Fruit fly (Drosophila melanogaster) whole organism, embryonic: ENCODE measurements around the gene CG8289.

ENCODE experiments used
- ATbp ChIP-seq: fragments of 200-800 bp; sonication (Bioruptor generic); optimal IDR thresholded peaks from 2 replicates; lab custom pipeline; 2017; ENCODE audit warnings: missing biosample characterization, mild to moderate bottlenecking, missing genetic modification characterization, missing genetic modification reagents
- Abd-B ChIP-seq: fragments of 200-800 bp; sonication (Bioruptor generic); optimal IDR thresholded peaks from 2 replicates; lab custom pipeline; 2018; ENCODE audit warnings: missing biosample characterization, mild to moderate bottlenecking, missing genetic modification characterization, moderate library complexity
- Adf1 ChIP-seq: fragments of 200-800 bp; sonication (Bioruptor generic); IDR thresholded peaks from 2 replicates; pipeline ENCODE4 v1.3.6; 2022; ENCODE audit warnings: missing biosample characterization, missing genetic modification characterization
- Atf3 ChIP-seq: fragments of 200-800 bp; sonication (Bioruptor generic); optimal IDR thresholded peaks from 3 replicates; lab custom pipeline; 2016; ENCODE audit warnings: missing biosample characterization, missing genetic modification characterization
- B-H1 ChIP-seq: fragments of 200-800 bp; sonication (Bioruptor generic); IDR thresholded peaks from 3 replicates; pipeline ENCODE4 v1.3.6; 2022; ENCODE audit warnings: missing biosample characterization, missing genetic modification characterization
- CG15011 ChIP-seq: fragments of 200-800 bp; sonication (Bioruptor generic); optimal IDR thresholded peaks from 3 replicates; lab custom pipeline; 2018; ENCODE audit warnings: missing biosample characterization, mild to moderate bottlenecking, missing genetic modification characterization
- CG15073 ChIP-seq: fragments of 200-800 bp; sonication (Bioruptor generic); optimal IDR thresholded peaks from 2 replicates; lab custom pipeline; 2016; ENCODE audit warnings: missing biosample characterization, missing genetic modification characterization
- CG15601 ChIP-seq: fragments of 200-800 bp; sonication (Bioruptor generic); optimal IDR thresholded peaks from 3 replicates; lab custom pipeline; 2019; ENCODE audit warnings: missing biosample characterization, mild to moderate bottlenecking, missing genetic modification characterization, moderate library complexity
- CG31224 ChIP-seq: fragments of 200-800 bp; sonication (Bioruptor generic); IDR thresholded peaks from 2 replicates; pipeline ENCODE4 v1.3.6; 2022; ENCODE audit warnings: missing biosample characterization, missing genetic modification characterization
- CG31441 ChIP-seq: fragments of 200-800 bp; sonication (Bioruptor generic); IDR thresholded peaks from 2 replicates; pipeline ENCODE4 v1.3.6; 2022; ENCODE audit warnings: missing biosample characterization, missing genetic modification characterization
- CG32767 ChIP-seq: fragments of 200-800 bp; sonication (Bioruptor generic); IDR thresholded peaks from 2 replicates; pipeline ENCODE4 v1.3.6; 2022; ENCODE audit warnings: missing biosample characterization, missing genetic modification characterization
- CG3726 ChIP-seq: fragments of 200-800 bp; sonication (Bioruptor generic); IDR thresholded peaks from 3 replicates; pipeline ENCODE4, ENCODE4 v1.3.6; 2022; ENCODE audit warnings: missing biosample characterization, missing genetic modification characterization
- CG4282 ChIP-seq: fragments of 200-800 bp; sonication (Bioruptor generic); optimal IDR thresholded peaks from 2 replicates; lab custom pipeline; 2016; ENCODE audit warnings: missing biosample characterization, missing genetic modification characterization
- CG6813 ChIP-seq: fragments of 200-800 bp; sonication (Bioruptor generic); optimal IDR thresholded peaks from 2 replicates; lab custom pipeline; 2017; ENCODE audit warnings: missing biosample characterization, missing genetic modification characterization, mild to moderate bottlenecking, moderate library complexity, missing genetic modification reagents
- CG6854 ChIP-seq: fragments of 200-800 bp; sonication (Bioruptor generic); optimal IDR thresholded peaks from 3 replicates; lab custom pipeline; 2017; ENCODE audit warnings: missing biosample characterization, mild to moderate bottlenecking, missing genetic modification characterization
- CG8089 ChIP-seq: fragments of 200-800 bp; sonication (Bioruptor generic); optimal IDR thresholded peaks from 3 replicates; lab custom pipeline; 2016; ENCODE audit warnings: missing biosample characterization, missing genetic modification characterization
- CG8281 ChIP-seq: fragments of 200-800 bp; sonication (Bioruptor generic); optimal IDR thresholded peaks from 2 replicates; lab custom pipeline; 2018; ENCODE audit warnings: missing biosample characterization, mild to moderate bottlenecking, missing genetic modification characterization, moderate library complexity
- CG8388 ChIP-seq: fragments of 200-800 bp; sonication (Bioruptor generic); optimal IDR thresholded peaks from 2 replicates; lab custom pipeline; 2019; ENCODE audit warnings: missing biosample characterization, mild to moderate bottlenecking, missing genetic modification characterization, moderate library complexity
- CG8924 ChIP-seq: fragments of 200-800 bp; optimal IDR thresholded peaks from 3 replicates; lab custom pipeline; 2019; ENCODE audit warnings: missing biosample characterization, mild to moderate bottlenecking, missing genetic modification characterization, moderate library complexity
- CG8944 ChIP-seq: fragments of 200-800 bp; sonication (Bioruptor generic); optimal IDR thresholded peaks from 3 replicates; lab custom pipeline; 2016; ENCODE audit warnings: missing biosample characterization, missing genetic modification characterization
- CG9932 ChIP-seq: fragments of 200-800 bp; sonication (Bioruptor generic); IDR thresholded peaks from 2 replicates; pipeline ENCODE4 v1.3.6; 2022; ENCODE audit warnings: missing biosample characterization, missing genetic modification characterization
- Hsf ChIP-seq: fragments of 200-800 bp; sonication (Bioruptor generic); optimal IDR thresholded peaks from 3 replicates; lab custom pipeline; 2016; ENCODE audit warnings: missing biosample characterization, missing genetic modification characterization
- Mad ChIP-seq: fragments of 200-800 bp; sonication (Bioruptor generic); optimal IDR thresholded peaks from 2 replicates; lab custom pipeline; 2016; ENCODE audit warnings: missing biosample characterization, missing genetic modification characterization
- Neu2 ChIP-seq: fragments of 200-800 bp; sonication (Bioruptor generic); optimal IDR thresholded peaks from 3 replicates; lab custom pipeline; 2016; ENCODE audit warnings: missing biosample characterization, missing genetic modification characterization, borderline replicate concordance
- NfI ChIP-seq: fragments of 200-800 bp; sonication (Bioruptor generic); optimal IDR thresholded peaks from 3 replicates; lab custom pipeline; 2018; ENCODE audit warnings: missing biosample characterization, mild to moderate bottlenecking, missing genetic modification characterization, moderate library complexity
- Oli ChIP-seq: fragments of 200-800 bp; sonication (Bioruptor generic); optimal IDR thresholded peaks from 2 replicates; lab custom pipeline; 2018; ENCODE audit warnings: missing biosample characterization, mild to moderate bottlenecking, missing genetic modification characterization, moderate library complexity
- TFAM ChIP-seq: fragments of 200-800 bp; sonication (Bioruptor generic); optimal IDR thresholded peaks from 2 replicates; lab custom pipeline; 2017; ENCODE audit warnings: missing biosample characterization, missing genetic modification characterization, inconsistent platforms
- Tbp ChIP-seq: fragments of >200 bp; optimal IDR thresholded peaks from 2 replicates; lab custom pipeline; 2018; ENCODE audit warnings: missing biosample characterization, missing genetic modification characterization
- Xrp1 ChIP-seq: fragments of 200-800 bp; sonication (Bioruptor generic); IDR thresholded peaks from 2 replicates; pipeline ENCODE4 v1.3.6; 2022; ENCODE audit warnings: missing biosample characterization, missing genetic modification characterization
- al ChIP-seq: fragments of 200-800 bp; sonication (Bioruptor generic); IDR thresholded peaks from 2 replicates; pipeline ENCODE4 v1.3.6; 2022; ENCODE audit warnings: missing biosample characterization, missing genetic modification characterization
- amos ChIP-seq: fragments of 200-800 bp; sonication (Bioruptor generic); IDR thresholded peaks from 2 replicates; pipeline ENCODE4 v1.3.6; 2022; ENCODE audit warnings: missing biosample characterization, missing genetic modification characterization; ENCODE audit not compliant: partially characterized antibody
- ara ChIP-seq: fragments of 200-800 bp; sonication (Bioruptor generic); IDR thresholded peaks from 2 replicates; pipeline ENCODE4 v1.3.6; 2022; ENCODE audit warnings: missing biosample characterization, missing genetic modification characterization
- bcd ChIP-seq: fragments of 200-800 bp; sonication (Bioruptor generic); optimal IDR thresholded peaks from 2 replicates; lab custom pipeline; 2017; ENCODE audit warnings: missing biosample characterization, mild to moderate bottlenecking, missing genetic modification characterization
- crp ChIP-seq, 2 experiments: fragments of 200-800 bp; sonication (Bioruptor generic); optimal IDR thresholded peaks; 2 replicates in 1 of 2; 3 replicates in 1 of 2; lab custom pipeline; 2017; ENCODE audit warnings: missing biosample characterization in 2 of 2, missing genetic modification characterization in 2 of 2, mild to moderate bottlenecking in 1 of 2, moderate library complexity in 1 of 2
- dmrt11E ChIP-seq: fragments of 200-800 bp; sonication (Bioruptor generic); optimal IDR thresholded peaks from 3 replicates; lab custom pipeline; 2018; ENCODE audit warnings: missing biosample characterization, mild to moderate bottlenecking, missing genetic modification characterization, moderate library complexity
- emc ChIP-seq: fragments of 200-800 bp; sonication (Bioruptor generic); optimal IDR thresholded peaks from 2 replicates; lab custom pipeline; 2016; ENCODE audit warnings: missing biosample characterization, missing genetic modification characterization
- en ChIP-seq: fragments of 200-800 bp; sonication (Bioruptor generic); optimal IDR thresholded peaks from 2 replicates; lab custom pipeline; 2016; ENCODE audit warnings: missing biosample characterization, missing genetic modification characterization
- eve ChIP-seq, 2 experiments: fragments of >200 bp; optimal IDR thresholded peaks; 2 replicates each; lab custom pipeline; 2017; ENCODE audit warnings: missing biosample characterization in 2 of 2, missing genetic modification characterization in 2 of 2
- grn ChIP-seq: fragments of 200-800 bp; sonication (Bioruptor generic); optimal IDR thresholded peaks from 3 replicates; lab custom pipeline; 2017; ENCODE audit warnings: missing biosample characterization, missing genetic modification characterization
- insv ChIP-seq, 2 experiments: fragments of 200-800 bp; sonication (Bioruptor generic); optimal IDR thresholded peaks; 3 replicates each; lab custom pipeline; 2016 to 2018; ENCODE audit warnings: missing biosample characterization in 2 of 2, missing genetic modification characterization in 2 of 2
- ken ChIP-seq: fragments of 200-800 bp; sonication (Bioruptor generic); IDR thresholded peaks from 3 replicates; pipeline ENCODE4 v1.3.6; 2022; ENCODE audit warnings: missing biosample characterization, missing genetic modification characterization
- lab ChIP-seq: fragments of 200-800 bp; sonication (Bioruptor generic); optimal IDR thresholded peaks from 3 replicates; lab custom pipeline; 2017; ENCODE audit warnings: missing biosample characterization, missing genetic modification characterization, mild to moderate bottlenecking, moderate library complexity, missing genetic modification reagents
- oc ChIP-seq: fragments of 200-800 bp; sonication (Bioruptor generic); optimal IDR thresholded peaks from 2 replicates; lab custom pipeline; 2018; ENCODE audit warnings: missing biosample characterization, mild to moderate bottlenecking, missing genetic modification characterization, moderate library complexity
- p53 ChIP-seq: fragments of 200-800 bp; sonication (Bioruptor generic); optimal IDR thresholded peaks from 2 replicates; lab custom pipeline; 2016; ENCODE audit warnings: missing biosample characterization, missing genetic modification characterization
- peb ChIP-seq: fragments of 200-800 bp; sonication (Bioruptor generic); IDR thresholded peaks from 2 replicates; pipeline ENCODE4 v1.3.6; 2022; ENCODE audit warnings: missing biosample characterization, missing genetic modification characterization
- pros ChIP-seq: fragments of 200-800 bp; sonication (Bioruptor generic); optimal IDR thresholded peaks from 3 replicates; lab custom pipeline; 2019; ENCODE audit warnings: missing biosample characterization, mild to moderate bottlenecking, missing genetic modification characterization, moderate library complexity
- run ChIP-seq: fragments of 200-800 bp; sonication (Bioruptor generic); optimal IDR thresholded peaks from 3 replicates; lab custom pipeline; 2018; ENCODE audit warnings: missing biosample characterization, mild to moderate bottlenecking, missing genetic modification characterization
- slou ChIP-seq: fragments of 200-800 bp; sonication (Bioruptor generic); optimal IDR thresholded peaks from 3 replicates; lab custom pipeline; 2016; ENCODE audit warnings: missing biosample characterization, missing genetic modification characterization
- sug ChIP-seq: fragments of 200-800 bp; optimal IDR thresholded peaks from 2 replicates; lab custom pipeline; 2019; ENCODE audit warnings: missing biosample characterization, mild to moderate bottlenecking, missing genetic modification characterization, moderate library complexity
- tap ChIP-seq: fragments of 200-800 bp; optimal IDR thresholded peaks from 3 replicates; lab custom pipeline; 2019; ENCODE audit warnings: missing biosample characterization, mild to moderate bottlenecking, missing genetic modification characterization, moderate library complexity
- tgo ChIP-seq: fragments of 200-800 bp; sonication (Bioruptor generic); IDR thresholded peaks from 3 replicates; pipeline ENCODE4 v1.3.6; 2022; ENCODE audit warnings: missing biosample characterization, missing genetic modification characterization

The CG8289 gene

dm6 chrX:17595822-17596221 lies 40.0 kb downstream of the CG8289 start (continued):
- TF ChIP-seq Mad (GFP tag; lab: Kevin White, UChicago) (peak; percentile 56), CG31224 (GFP tag; lab: Robert Waterston, UW) (peak; percentile 78), CG3726 (GFP tag; lab: Robert Waterston, UW) (peak; percentile 75; the same call in 2 of the 3 replicates), Tbp (no peak), CG31441 (GFP tag; lab: Robert Waterston, UW) (peak; percentile 77), CG15073 (GFP tag; lab: Kevin White, UChicago) (no peak), insv (GFP tag; optimal IDR thresholded peaks at IDR 0.05; lab: Kevin White, UChicago) (no peak), sug (tag; lab: Kevin White, UChicago) (peak; percentile 51), ken (GFP tag; lab: Robert Waterston, UW) (peak; percentile 53; the same call in 1 of the 3 replicates), emc (GFP tag; lab: Kevin White, UChicago) (no peak), en (no peak), CG6813 (GFP tag; lab: Kevin White, UChicago) (peak; percentile 57), Xrp1 (GFP tag; lab: Robert Waterston, UW) (peak; percentile 86), Neu2 (GFP tag; lab: Kevin White, UChicago) (no peak), CG15601 (tag; lab: Kevin White, UChicago) (peak; percentile 39), bcd (peak; percentile 77), CG4282 (GFP tag; lab: Kevin White, UChicago) (no peak), run (tag; lab: Kevin White, UChicago) (peak; percentile 19), CG9932 (peak; percentile 92), CG32767 (GFP tag; lab: Robert Waterston, UW) (peak; percentile 53; the same call in 1 of the 2 replicates), CG6854 (GFP tag; lab: Kevin White, UChicago) (peak; percentile 49), CG8388 (GFP tag; lab: Kevin White, UChicago) (peak; percentile 54), tgo (GFP tag; lab: Robert Waterston, UW) (peak; percentile 83), crp (GFP tag; optimal IDR thresholded peaks at IDR 0.05; lab: Kevin White, UChicago) (no peak), dmrt11E (tag; lab: Kevin White, UChicago) (peak; percentile 27), peb (GFP tag; lab: Robert Waterston, UW) (peak; percentile 45; the same call in 1 of the 2 replicates), Oli (tag; lab: Kevin White, UChicago) (peak; percentile 75), slou (peak; percentile 50), NfI (GFP tag; lab: Kevin White, UChicago) (peak; percentile 74), Adf1 (GFP tag; lab: Robert Waterston, UW) (peak; percentile 63), CG8281 (peak; percentile 24), Atf3 (GFP tag; lab: Kevin White, UChicago) (no peak), CG8924 (tag; lab: Kevin White, UChicago) (peak; percentile 72), CG8089 (GFP tag; lab: Kevin White, UChicago) (no peak), ATbp (GFP tag; lab: Kevin White, UChicago) (peak; percentile 52), tap (tag; lab: Kevin White, UChicago) (peak; percentile 59), ara (GFP tag; lab: Robert Waterston, UW) (peak; percentile 75), oc (peak; percentile 56), grn (GFP tag; lab: Kevin White, UChicago) (no peak), lab (GFP tag; lab: Kevin White, UChicago) (peak; percentile 90), al (GFP tag; lab: Robert Waterston, UW) (peak; percentile 89), amos (GFP tag; lab: Robert Waterston, UW) (no peak), eve (GFP tag; optimal IDR thresholded peaks at IDR 0.05; lab: Kevin White, UChicago) (no peak), Hsf (GFP tag; lab: Kevin White, UChicago) (peak; percentile 73), CG15011 (GFP tag; lab: Kevin White, UChicago) (peak; percentile 67), p53 (GFP tag; lab: Kevin White, UChicago) (no peak), B-H1 (GFP tag; lab: Robert Waterston, UW) (peak; percentile 53; the same call in 1 of the 3 replicates), Abd-B (GFP tag; lab: Kevin White, UChicago) (peak; percentile 74), pros (GFP tag; lab: Kevin White, UChicago) (no peak), CG8944 (no peak), TFAM (no peak)
